Worm (Caenorhabditis elegans) whole organism, L4 larva: ENCODE results near the gene mcm-5.

Source experiments
- F37D6.2 ChIP-seq: sonication (generic microtip); optimal IDR thresholded peaks from 2 replicates; lab custom pipeline; 2016; ENCODE audit warnings: mild to moderate bottlenecking, missing genetic modification characterization, missing compliant biosample characterization
- R02D3.7 ChIP-seq: fragments of 150-350 bp; sonication (generic microtip); optimal IDR thresholded peaks from 3 replicates; lab custom pipeline; 2014; ENCODE audit warnings: missing biosample characterization, missing genetic modification characterization
- T20F7.1 ChIP-seq: fragments of 200-800 bp; sonication (Bioruptor generic); optimal IDR thresholded peaks from 2 replicates; lab custom pipeline; 2018; ENCODE audit warnings: mild to moderate bottlenecking, missing genetic modification characterization, missing compliant biosample characterization
- ZK337.2 ChIP-seq: fragments of 200-800 bp; sonication (Bioruptor generic); IDR thresholded peaks from 2 replicates; pipeline ENCODE4 v1.3.6; 2022; ENCODE audit warnings: missing genetic modification reagents, missing genetic modification characterization, missing compliant biosample characterization
- aha-1 ChIP-seq: fragments of 150-350 bp; peaks from one replicate; lab custom pipeline; 2014; ENCODE audit warnings: missing biosample characterization, missing genetic modification characterization
- ceh-20 ChIP-seq: fragments of 200-800 bp; sonication (Bioruptor generic); IDR thresholded peaks from 2 replicates; pipeline ENCODE4 v1.3.6; 2022; ENCODE audit warnings: missing genetic modification reagents, missing genetic modification characterization, missing compliant biosample characterization
- daf-16 ChIP-seq, 3 experiments: sonication (generic microtip); optimal IDR thresholded peaks; 2 replicates each; lab custom pipeline; 2016 to 2017; ENCODE audit warnings: missing genetic modification characterization in 3 of 3, missing genetic modification reagents in 3 of 3, mild to moderate bottlenecking in 2 of 3, missing compliant biosample characterization in 2 of 3, missing biosample characterization in 1 of 3, moderate library complexity in 1 of 3
- dmd-6 ChIP-seq: fragments of 200-800 bp; sonication (Bioruptor generic); IDR thresholded peaks from 2 replicates; pipeline ENCODE4 v1.3.6; 2022; ENCODE audit warnings: missing genetic modification reagents, missing genetic modification characterization, missing compliant biosample characterization
- dpl-1 ChIP-seq: fragments of 150-350 bp; optimal IDR thresholded peaks from 2 replicates; lab custom pipeline; 2014; ENCODE audit warnings: missing biosample characterization, missing genetic modification reagents, missing genetic modification characterization
- dve-1 ChIP-seq: sonication (generic microtip); optimal IDR thresholded peaks from 2 replicates; lab custom pipeline; 2017; ENCODE audit warnings: antibody characterized with exemption, mild to moderate bottlenecking, missing genetic modification characterization, missing compliant biosample characterization; ENCODE audit not compliant: insufficient read depth
- fkh-10 ChIP-seq: fragments of 150-350 bp; optimal IDR thresholded peaks from 2 replicates; lab custom pipeline; 2014; ENCODE audit warnings: missing biosample characterization, missing genetic modification reagents, missing genetic modification characterization
- fos-1 ChIP-seq: fragments of 150-350 bp; optimal IDR thresholded peaks from 2 replicates; lab custom pipeline; 2014; ENCODE audit warnings: missing biosample characterization, missing genetic modification characterization
- hlh-11 ChIP-seq: fragments of 200-800 bp; sonication (Bioruptor generic); optimal IDR thresholded peaks from 2 replicates; lab custom pipeline; 2018; ENCODE audit warnings: mild to moderate bottlenecking, missing genetic modification characterization, missing compliant biosample characterization
- hlh-30 ChIP-seq: sonication (generic microtip); optimal IDR thresholded peaks from 2 replicates; lab custom pipeline; 2017; ENCODE audit warnings: antibody characterized with exemption, mild to moderate bottlenecking, missing genetic modification characterization, missing compliant biosample characterization; ENCODE audit not compliant: insufficient read depth
- hmg-1.1 ChIP-seq: fragments of 200-800 bp; sonication (Bioruptor generic); IDR thresholded peaks from 2 replicates; pipeline ENCODE4 v1.3.6; 2022; ENCODE audit warnings: missing genetic modification reagents, missing genetic modification characterization, missing compliant biosample characterization
- jun-1 ChIP-seq: fragments of 150-350 bp; optimal IDR thresholded peaks from 2 replicates; lab custom pipeline; 2014; ENCODE audit warnings: missing biosample characterization, missing genetic modification reagents, missing genetic modification characterization
- lin-38 ChIP-seq: fragments of 200-800 bp; sonication (Bioruptor generic); IDR thresholded peaks from 2 replicates; pipeline ENCODE4 v1.3.6; 2022; ENCODE audit warnings: missing genetic modification reagents, missing genetic modification characterization, missing compliant biosample characterization
- lsy-2 ChIP-seq, 2 experiments: fragments of 150-350 bp in 1 of 2; sonication (generic microtip) in 1 of 2; optimal IDR thresholded peaks; 2 replicates each; lab custom pipeline; 2014 to 2017; ENCODE audit warnings: missing biosample characterization in 2 of 2, missing genetic modification characterization in 2 of 2
- madf-9 ChIP-seq: fragments of 200-800 bp; sonication (Bioruptor generic); conservative IDR thresholded peaks from 2 replicates; pipeline ENCODE4 v1.3.6; 2022; ENCODE audit warnings: missing genetic modification reagents, missing genetic modification characterization, missing compliant biosample characterization
- mdl-1 ChIP-seq, 2 experiments: fragments of 150-350 bp in 1 of 2; sonication (generic microtip) in 1 of 2; optimal IDR thresholded peaks; 2 replicates each; lab custom pipeline; 2014 to 2017; ENCODE audit warnings: missing biosample characterization in 2 of 2, missing genetic modification characterization in 2 of 2
- mdt-29 ChIP-seq: fragments of 200-800 bp; sonication (Bioruptor generic); IDR thresholded peaks from 2 replicates; pipeline ENCODE4 v1.3.6; 2022; ENCODE audit warnings: missing genetic modification reagents, missing genetic modification characterization, missing compliant biosample characterization
- mep-1 ChIP-seq: fragments of 150-350 bp; sonication (generic microtip); optimal IDR thresholded peaks from 3 replicates; lab custom pipeline; 2014; ENCODE audit warnings: missing biosample characterization, missing genetic modification characterization
- mes-2 ChIP-seq: sonication (generic microtip); optimal IDR thresholded peaks from 2 replicates; lab custom pipeline; 2016; ENCODE audit warnings: missing genotype, mild to moderate bottlenecking, missing genetic modification characterization, missing compliant biosample characterization; ENCODE audit not compliant: poor library complexity, severe bottlenecking
- nhr-102 ChIP-seq: sonication (generic microtip); optimal IDR thresholded peaks from 2 replicates; lab custom pipeline; 2016; ENCODE audit warnings: mild to moderate bottlenecking, missing genetic modification characterization, moderate library complexity, missing compliant biosample characterization
- nhr-11 ChIP-seq: fragments of 150-350 bp; optimal IDR thresholded peaks from 2 replicates; lab custom pipeline; 2014; ENCODE audit warnings: missing biosample characterization, missing genetic modification characterization
- nhr-111 ChIP-seq: fragments of 200-800 bp; sonication (Bioruptor generic); optimal IDR thresholded peaks from 2 replicates; lab custom pipeline; 2018; ENCODE audit warnings: mild to moderate bottlenecking, missing genetic modification characterization, missing compliant biosample characterization
- nhr-28 ChIP-seq: fragments of 150-350 bp; optimal IDR thresholded peaks from 2 replicates; lab custom pipeline; 2014; ENCODE audit warnings: missing biosample characterization, missing genetic modification characterization
- nhr-42 ChIP-seq: fragments of 200-800 bp; sonication (Bioruptor generic); IDR thresholded peaks from 2 replicates; pipeline ENCODE4 v1.3.6; 2022; ENCODE audit warnings: missing genetic modification characterization, missing compliant biosample characterization
- nhr-48 ChIP-seq: sonication (generic microtip); optimal IDR thresholded peaks from 2 replicates; lab custom pipeline; 2016; ENCODE audit warnings: mild to moderate bottlenecking, missing genetic modification characterization, missing compliant biosample characterization
- nhr-6 ChIP-seq: fragments of 150-350 bp; optimal IDR thresholded peaks from 2 replicates; lab custom pipeline; 2014; ENCODE audit warnings: missing biosample characterization, missing genetic modification characterization
- nhr-77 ChIP-seq: fragments of 150-350 bp; optimal IDR thresholded peaks from 2 replicates; lab custom pipeline; 2014; ENCODE audit warnings: missing biosample characterization, missing genetic modification characterization
- rbr-2 ChIP-seq: sonication (generic microtip); optimal IDR thresholded peaks from 2 replicates; lab custom pipeline; 2016; ENCODE audit warnings: missing genotype, missing genetic modification characterization, missing compliant biosample characterization
- set-16 ChIP-seq: fragments of 200-800 bp; sonication (Bioruptor generic); IDR thresholded peaks from 2 replicates; pipeline ENCODE4 v1.3.6; 2022; ENCODE audit warnings: missing genetic modification reagents, missing genetic modification characterization, missing compliant biosample characterization
- unc-130 ChIP-seq: sonication (generic microtip); optimal IDR thresholded peaks from 2 replicates; lab custom pipeline; 2016; ENCODE audit warnings: missing genetic modification reagents, missing genetic modification characterization, missing compliant biosample characterization
- unc-62 ChIP-seq, 3 experiments: fragments of 150-350 bp in 1 of 3; sonication (generic microtip); optimal IDR thresholded peaks in 2 of 3; peaks in 1 of 3; 1 replicate in 1 of 3; 2 replicates in 2 of 3; lab custom pipeline; 2014 to 2017; ENCODE audit warnings: missing biosample characterization in 3 of 3, missing genetic modification characterization in 3 of 3, missing genetic modification reagents in 3 of 3, missing genotype in 1 of 3
- vab-7 ChIP-seq: fragments of 200-800 bp; sonication (Bioruptor generic); IDR thresholded peaks from 2 replicates; pipeline ENCODE4 v1.3.6; 2022; ENCODE audit warnings: missing genetic modification reagents, missing genetic modification characterization, missing compliant biosample characterization
- zfp-3 ChIP-seq: fragments of 200-800 bp; sonication (Bioruptor generic); conservative IDR thresholded peaks from 2 replicates; pipeline ENCODE4 v1.3.6; 2022; ENCODE audit warnings: missing genetic modification reagents, missing genetic modification characterization, missing compliant biosample characterization
- zip-2 ChIP-seq: fragments of 150-350 bp; optimal IDR thresholded peaks from 2 replicates; lab custom pipeline; 2014; ENCODE audit warnings: missing biosample characterization, missing genetic modification characterization
- ztf-7 ChIP-seq: fragments of 150-350 bp; optimal IDR thresholded peaks from 2 replicates; lab custom pipeline; 2014; ENCODE audit warnings: missing biosample characterization, missing genetic modification characterization

mcm-5 gene

DNA sequence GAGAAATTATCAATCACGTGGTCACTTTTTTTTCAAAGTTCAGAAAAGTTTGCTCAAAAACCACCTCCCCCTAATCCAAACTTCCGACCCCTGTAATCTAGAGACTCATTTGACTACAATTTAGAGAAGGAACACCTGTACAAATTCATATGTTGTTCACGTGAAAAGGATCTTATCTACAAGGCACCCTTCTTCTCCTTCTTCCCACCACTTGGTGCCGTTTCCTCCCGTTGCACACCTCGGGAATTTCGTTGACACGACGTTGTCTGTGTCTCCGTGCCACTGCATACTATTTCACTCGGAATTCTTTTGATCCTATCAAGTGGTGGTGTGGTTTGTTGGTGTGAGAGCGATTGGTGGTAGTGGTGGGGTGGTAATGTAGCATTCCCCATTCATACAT lies 16.5 kb downstream of the mcm-5 start:
- no peak for TF ChIP-seq mdt-29 (GFP tag; lab: Robert Waterston, UW)
- no peak for TF ChIP-seq set-16 (GFP tag; lab: Robert Waterston, UW)
- TF ChIP-seq aha-1 = no peak
- no peak for TF ChIP-seq mes-2 (tag; lab: Kevin White, UChicago)
- no peak for TF ChIP-seq daf-16 (GFP tag; optimal IDR thresholded peaks at IDR 0.05; lab: Kevin White, UChicago)
- TF ChIP-seq daf-16 (tag; optimal IDR thresholded peaks at IDR 0.05; lab: Kevin White, UChicago) = no peak
- no peak for TF ChIP-seq zip-2
- TF ChIP-seq fos-1 (tag; lab: Kevin White, UChicago) = no peak
- TF ChIP-seq ceh-20 (GFP tag; lab: Robert Waterston, UW) = no peak
- peak in 1 of 2 experiments; percentile 93 for TF ChIP-seq unc-62 (GFP tag; optimal IDR thresholded peaks at IDR 0.05 in 1 of 2; lab: Kevin White, UChicago)
- no peak for TF ChIP-seq unc-62 (tag; optimal IDR thresholded peaks at IDR 0.05; lab: Kevin White, UChicago)

ce11 chrIII:4272864-4273263 lies 18.2 kb downstream of the mcm-5 start:
- TF ChIP-seq ceh-20 (GFP tag; lab: Robert Waterston, UW) = no peak
- TF ChIP-seq zfp-3 (GFP tag; lab: Robert Waterston, UW) = 0 out of 2 replicates have a peak, but pooled peaks have one; percentile 31
- no peak for TF ChIP-seq vab-7 (GFP tag; lab: Robert Waterston, UW)
- no peak for TF ChIP-seq ZK337.2 (GFP tag; lab: Robert Waterston, UW)

DNA sequence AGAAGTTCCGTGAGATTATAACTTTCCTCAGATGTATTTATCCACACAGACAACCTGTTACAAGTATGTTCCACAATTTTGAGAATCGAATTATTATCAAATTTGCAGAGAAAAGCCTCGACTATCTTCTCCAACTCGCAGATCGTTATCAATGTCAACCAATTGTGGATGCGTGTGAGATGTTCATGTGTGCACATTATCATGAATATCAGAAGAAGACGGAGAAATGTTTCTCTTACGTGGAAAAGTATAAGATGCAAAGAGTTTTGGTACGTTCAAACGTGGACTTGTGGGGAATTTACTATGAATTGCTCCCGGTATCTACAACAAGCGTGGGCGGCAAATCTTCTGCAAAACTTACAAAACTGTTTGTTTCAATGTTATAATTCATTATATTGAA lies 20.0 kb downstream of the mcm-5 start:
- TF ChIP-seq unc-62 (GFP tag; optimal IDR thresholded peaks at IDR 0.05 in 1 of 2; lab: Kevin White, UChicago) (peak in 1 of 2 experiments; percentile 92), unc-62 (tag; optimal IDR thresholded peaks at IDR 0.05; lab: Kevin White, UChicago) (no peak), unc-130 (no peak)

DNA sequence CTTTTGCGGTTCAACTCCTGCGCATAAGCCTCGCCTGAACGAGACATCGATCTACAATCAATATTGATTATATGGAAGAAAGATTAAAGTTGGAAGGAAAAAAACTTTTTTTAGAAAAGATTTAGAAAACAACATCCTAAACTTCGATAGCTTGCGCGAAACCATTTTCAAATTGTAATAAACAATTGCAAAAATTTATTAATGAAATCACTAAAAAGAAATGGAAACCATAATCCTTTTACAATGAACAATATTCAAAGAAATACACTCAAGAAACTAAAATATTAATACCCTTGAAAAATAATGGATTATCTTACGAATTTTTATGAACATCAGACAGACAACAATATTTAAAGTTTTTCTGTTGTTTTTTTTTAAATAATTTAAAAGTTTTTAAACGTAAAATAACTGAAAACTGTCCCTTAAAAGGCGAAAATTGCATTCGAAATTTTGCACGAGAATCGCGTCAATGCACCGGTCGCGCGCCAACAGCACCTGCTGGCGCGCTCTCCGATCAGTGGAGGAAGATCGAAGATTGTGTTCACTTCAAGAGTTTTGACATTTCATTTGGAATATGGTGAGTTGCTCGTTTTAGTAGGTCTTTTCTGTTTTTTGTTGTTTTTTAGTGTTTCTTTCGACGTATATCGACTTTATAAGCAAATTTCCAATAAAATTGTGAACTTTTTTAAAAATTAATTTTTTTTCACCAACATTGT lies 21.7 kb downstream of the mcm-5 start, which contains the start of the genes sftb-1 and R10E4.1:
Gene sftb-1 (minus strand): TSS at position 51 of the 716 bp plus-strand sequence.
Gene R10E4.1 (plus strand): TSS at position 524 of the 716 bp plus-strand sequence.
- TF ChIP-seq hlh-11 = peak; percentile 67
- peak; percentile 55 for TF ChIP-seq nhr-6
- no peak for TF ChIP-seq nhr-42 (GFP tag; lab: Robert Waterston, UW)
- TF ChIP-seq hmg-1.1 = peak; percentile 47; the same call in 1 of the 2 replicates
- TF ChIP-seq ceh-20 (GFP tag; lab: Robert Waterston, UW) = no peak
- TF ChIP-seq set-16 (GFP tag; lab: Robert Waterston, UW) = 0 out of 2 replicates have a peak, but pooled peaks have one; percentile 17
- TF ChIP-seq zfp-3 (GFP tag; lab: Robert Waterston, UW) = no peak
- peak; percentile 50 for TF ChIP-seq rbr-2 (tag; lab: Kevin White, UChicago)
- peak; percentile 25 for TF ChIP-seq ztf-7 (tag; lab: Kevin White, UChicago)
- TF ChIP-seq daf-16 (GFP tag; optimal IDR thresholded peaks at IDR 0.05; lab: Kevin White, UChicago) = peak in 1 of 2 experiments; percentile 20
- no peak for TF ChIP-seq daf-16 (tag; optimal IDR thresholded peaks at IDR 0.05; lab: Kevin White, UChicago)
- peak; percentile 36 for TF ChIP-seq nhr-28
- TF ChIP-seq F37D6.2 (tag; lab: Kevin White, UChicago) = peak; percentile 15
- TF ChIP-seq dve-1 (tag; lab: Kevin White, UChicago) = peak; percentile 71
- TF ChIP-seq unc-130 = no peak
- TF ChIP-seq madf-9 = no peak
- peak; percentile 81 for TF ChIP-seq dpl-1
- no peak for TF ChIP-seq jun-1 (tag; lab: Kevin White, UChicago)
- TF ChIP-seq nhr-102 (tag; lab: Kevin White, UChicago) = peak; percentile 45
- TF ChIP-seq lin-38 = peak; percentile 67
- no peak for TF ChIP-seq nhr-111 (GFP tag; lab: Kevin White, UChicago)
- peak; percentile 59 for TF ChIP-seq dmd-6
- TF ChIP-seq nhr-48 (tag; lab: Kevin White, UChicago) = peak; percentile 28
- TF ChIP-seq unc-62 (GFP tag; optimal IDR thresholded peaks at IDR 0.05 in 1 of 2; lab: Kevin White, UChicago) = peak in 1 of 2 experiments; percentile 73
- no peak for TF ChIP-seq unc-62 (tag; optimal IDR thresholded peaks at IDR 0.05; lab: Kevin White, UChicago)
- peak; percentile 85 for TF ChIP-seq aha-1
- peak; percentile 60 for TF ChIP-seq hlh-30 (tag; lab: Kevin White, UChicago)
- peak; percentile 20 for TF ChIP-seq nhr-11
- TF ChIP-seq mes-2 (tag; lab: Kevin White, UChicago) = peak; percentile 80
- peak in 1 of 2 experiments; percentile 20 for TF ChIP-seq mdl-1 (tag; optimal IDR thresholded peaks at IDR 0.05; lab: Kevin White, UChicago)
- TF ChIP-seq nhr-77 (tag; lab: Kevin White, UChicago) = peak; percentile 3
- peak; percentile 50 for TF ChIP-seq fkh-10
- no peak for TF ChIP-seq R02D3.7
- TF ChIP-seq mep-1 (tag; lab: Kevin White, UChicago) = peak; percentile 61
- peak; percentile 64 for TF ChIP-seq T20F7.1
- TF ChIP-seq lsy-2 (tag; optimal IDR thresholded peaks at IDR 0.05; lab: Kevin White, UChicago) = peak in 1 of 2 experiments; percentile 81
